Fruit fly (Drosophila melanogaster) whole organism, pupa: Measurements from ENCODE around the gene Fcp3C.

Experiments
- CG10348 ChIP-seq: fragments of 200-800 bp; sonication (Bioruptor generic); IDR thresholded peaks from 2 replicates; pipeline ENCODE4 v1.3.6; 2022; ENCODE audit warnings: missing biosample characterization, missing genetic modification characterization
- CG12605 ChIP-seq: fragments of 200-800 bp; sonication (Bioruptor generic); IDR thresholded peaks from 2 replicates; pipeline ENCODE4 v1.3.6; 2022; ENCODE audit warnings: missing biosample characterization, missing genetic modification characterization
- CG13204 ChIP-seq: fragments of 200-800 bp; sonication (Bioruptor generic); optimal IDR thresholded peaks from 2 replicates; lab custom pipeline; 2018; ENCODE audit warnings: missing biosample characterization, mild to moderate bottlenecking, missing genetic modification characterization, moderate library complexity
- CG32121 ChIP-seq: fragments of 200-800 bp; sonication (Bioruptor generic); IDR thresholded peaks from 2 replicates; pipeline ENCODE4 v1.3.6; 2022; ENCODE audit warnings: missing biosample characterization, missing genetic modification characterization
- CG8301 ChIP-seq: fragments of 200-800 bp; sonication (Bioruptor generic); optimal IDR thresholded peaks from 2 replicates; lab custom pipeline; 2018; ENCODE audit warnings: missing biosample characterization, mild to moderate bottlenecking, missing genetic modification characterization
- D1 ChIP-seq: fragments of 200-800 bp; sonication (Bioruptor generic); optimal IDR thresholded peaks from 2 replicates; lab custom pipeline; 2018; ENCODE audit warnings: missing biosample characterization, mild to moderate bottlenecking, missing genetic modification characterization, moderate library complexity
- Snoo ChIP-seq: fragments of 200-800 bp; sonication (Bioruptor generic); optimal IDR thresholded peaks from 3 replicates; lab custom pipeline; 2017; ENCODE audit warnings: missing biosample characterization, mild to moderate bottlenecking, missing genetic modification characterization, inconsistent platforms

- no peak for TF ChIP-seq CG8301
- TF ChIP-seq CG32121 (GFP tag; lab: Robert Waterston, UW): no peak
- no peak for TF ChIP-seq CG12605 (GFP tag; lab: Robert Waterston, UW)
- TF ChIP-seq CG10348 (GFP tag; lab: Robert Waterston, UW): no peak
- no peak for TF ChIP-seq CG13204 (GFP tag; lab: Kevin White, UChicago)
- TF ChIP-seq Snoo: no peak
- TF ChIP-seq D1: no peak
These were observed 33.5 kb downstream of the Fcp3C start for dm6 chrX:3140809-3141208.
